Worm (Caenorhabditis elegans) whole organism, young adult: ENCODE data around the gene C27F2.9.

Experiments used
- B0019.2 ChIP-seq: fragments of 200-800 bp; sonication (Bioruptor generic); conservative IDR thresholded peaks from 2 replicates; pipeline ENCODE4 v1.3.6; 2022; ENCODE audit warnings: missing genetic modification reagents, missing genetic modification characterization, missing compliant biosample characterization
- C06A6.2 ChIP-seq: fragments of 200-800 bp; sonication (Bioruptor generic); conservative IDR thresholded peaks from 2 replicates; pipeline ENCODE4 v1.3.6; 2022; ENCODE audit warnings: missing genetic modification characterization, missing compliant biosample characterization
- C17E4.6 ChIP-seq: fragments of 200-800 bp; sonication (Bioruptor generic); IDR thresholded peaks from 2 replicates; pipeline ENCODE4 v1.3.6; 2022; ENCODE audit warnings: missing genetic modification reagents, missing genetic modification characterization, missing compliant biosample characterization
- D2030.7 ChIP-seq: fragments of 200-800 bp; sonication (Bioruptor generic); IDR thresholded peaks from 2 replicates; pipeline ENCODE4 v1.3.6; 2022; ENCODE audit warnings: missing genetic modification reagents, missing genetic modification characterization, missing compliant biosample characterization
- F10E7.11 ChIP-seq: sonication (generic microtip); optimal IDR thresholded peaks from 2 replicates; lab custom pipeline; 2017; ENCODE audit warnings: mild to moderate bottlenecking, missing genetic modification characterization, moderate library complexity, missing compliant biosample characterization
- F22D6.2 ChIP-seq: sonication (generic microtip); optimal IDR thresholded peaks from 2 replicates; lab custom pipeline; 2016; ENCODE audit warnings: mild to moderate bottlenecking, missing genetic modification characterization, missing compliant biosample characterization
- F23B12.7 ChIP-seq: sonication (generic microtip); optimal IDR thresholded peaks from 2 replicates; lab custom pipeline; 2017; ENCODE audit warnings: missing genetic modification characterization, mild to moderate bottlenecking, missing compliant biosample characterization, antibody characterized with exemption, moderate library complexity; ENCODE audit not compliant: insufficient read depth
- F33H1.4 ChIP-seq: fragments of 200-800 bp; sonication (Bioruptor generic); IDR thresholded peaks from 2 replicates; pipeline ENCODE4 v1.3.6; 2022; ENCODE audit warnings: missing genetic modification reagents, missing genetic modification characterization, missing compliant biosample characterization
- aptf-2 ChIP-seq: fragments of 200-800 bp; sonication (Bioruptor generic); conservative IDR thresholded peaks from 2 replicates; pipeline ENCODE4 v1.3.6; 2022; ENCODE audit warnings: missing genetic modification reagents, missing genetic modification characterization, missing compliant biosample characterization
- attf-5 ChIP-seq: fragments of 200-800 bp; sonication (Bioruptor generic); optimal IDR thresholded peaks from 2 replicates; lab custom pipeline; 2018; ENCODE audit warnings: mild to moderate bottlenecking, missing genetic modification characterization, missing compliant biosample characterization
- cebp-1 ChIP-seq, 2 experiments: fragments of 200-800 bp in 1 of 2; sonication (Bioruptor generic) in 1 of 2; sonication (generic microtip) in 1 of 2; IDR thresholded peaks in 1 of 2; optimal IDR thresholded peaks in 1 of 2; 2 replicates each; pipeline versions ENCODE4 v1.3.6 to Lab custom; 2017 to 2022; ENCODE audit warnings: missing compliant biosample characterization in 2 of 2, missing genetic modification characterization in 2 of 2, mild to moderate bottlenecking in 1 of 2, missing genetic modification reagents in 1 of 2, moderate library complexity in 1 of 2
- ceh-100 ChIP-seq: fragments of 200-800 bp; sonication (Bioruptor generic); IDR thresholded peaks from 2 replicates; pipeline ENCODE4 v1.3.6; 2022; ENCODE audit warnings: missing genetic modification reagents, missing genetic modification characterization, missing compliant biosample characterization
- ceh-91 ChIP-seq: fragments of 200-800 bp; sonication (Bioruptor generic); IDR thresholded peaks from 2 replicates; pipeline ENCODE4 v1.3.6; 2022; ENCODE audit warnings: missing genetic modification reagents, missing genetic modification characterization, missing compliant biosample characterization
- die-1 ChIP-seq: sonication (generic microtip); optimal IDR thresholded peaks from 2 replicates; lab custom pipeline; 2016; ENCODE audit warnings: missing genotype, mild to moderate bottlenecking, missing genetic modification characterization, missing compliant biosample characterization
- dpl-1 ChIP-seq: fragments of 150-350 bp; optimal IDR thresholded peaks from 2 replicates; lab custom pipeline; 2014; ENCODE audit warnings: missing biosample characterization, missing genetic modification reagents, missing genetic modification characterization
- efl-1 ChIP-seq: fragments of 150-350 bp; optimal IDR thresholded peaks from 2 replicates; lab custom pipeline; 2014; ENCODE audit warnings: missing biosample characterization, missing genetic modification reagents, missing genetic modification characterization
- ekl-4 ChIP-seq: fragments of 200-800 bp; sonication (Bioruptor generic); IDR thresholded peaks from 2 replicates; pipeline ENCODE4 v1.3.6; 2022; ENCODE audit warnings: missing genetic modification reagents, missing genetic modification characterization, missing compliant biosample characterization
- him-1 ChIP-seq: sonication (generic microtip); optimal IDR thresholded peaks from 2 replicates; lab custom pipeline; 2016; ENCODE audit warnings: missing genotype, missing genetic modification reagents, missing genetic modification characterization, missing compliant biosample characterization
- hlh-26 ChIP-seq: fragments of 200-800 bp; sonication (Bioruptor generic); conservative IDR thresholded peaks from 2 replicates; pipeline ENCODE4 v1.3.6; 2022; ENCODE audit warnings: missing genetic modification reagents, missing genetic modification characterization, missing compliant biosample characterization
- hmg-1.2 ChIP-seq: fragments of 200-800 bp; sonication (Bioruptor generic); IDR thresholded peaks from 2 replicates; pipeline ENCODE4 v1.3.6; 2022; ENCODE audit warnings: missing genetic modification reagents, missing genetic modification characterization, missing compliant biosample characterization
- hrde-1 ChIP-seq: sonication (generic microtip); optimal IDR thresholded peaks from 2 replicates; lab custom pipeline; 2016; ENCODE audit warnings: missing genetic modification characterization, mild to moderate bottlenecking, missing compliant biosample characterization, moderate library complexity, missing genotype, missing genetic modification reagents, borderline replicate concordance
- let-607 ChIP-seq, 2 experiments: fragments of 200-800 bp in 1 of 2; sonication (Bioruptor generic) in 1 of 2; sonication (generic microtip) in 1 of 2; optimal IDR thresholded peaks; 2 replicates each; lab custom pipeline; 2016 to 2018; ENCODE audit warnings: mild to moderate bottlenecking in 2 of 2, missing compliant biosample characterization in 2 of 2, missing genetic modification characterization in 2 of 2, moderate library complexity in 2 of 2, missing genotype in 1 of 2
- lin-35 ChIP-seq, 3 experiments: fragments of 150-350 bp in 2 of 3; sonication (generic microtip) in 1 of 3; optimal IDR thresholded peaks; 2 replicates each; lab custom pipeline; 2014 to 2018; ENCODE audit warnings: missing biosample characterization in 3 of 3, missing genetic modification characterization in 3 of 3, missing genetic modification reagents in 3 of 3
- lin-54 ChIP-seq: fragments of 200-800 bp; sonication (Bioruptor generic); optimal IDR thresholded peaks from 2 replicates; lab custom pipeline; 2018; ENCODE audit warnings: mild to moderate bottlenecking, missing genetic modification characterization, missing compliant biosample characterization
- lir-1 ChIP-seq: fragments of 200-800 bp; sonication (Bioruptor generic); conservative IDR thresholded peaks from 2 replicates; pipeline ENCODE4 v1.3.6; 2022; ENCODE audit warnings: missing genetic modification reagents, missing genetic modification characterization, missing compliant biosample characterization
- lsl-1 ChIP-seq: fragments of 200-800 bp; sonication (Bioruptor generic); optimal IDR thresholded peaks from 2 replicates; lab custom pipeline; 2018; ENCODE audit warnings: mild to moderate bottlenecking, missing genetic modification characterization, moderate library complexity, missing compliant biosample characterization
- madf-6 ChIP-seq: fragments of 200-800 bp; sonication (Bioruptor generic); IDR thresholded peaks from 2 replicates; pipeline ENCODE4 v1.3.6; 2022; ENCODE audit warnings: missing genetic modification reagents, missing genetic modification characterization, missing compliant biosample characterization
- mcd-1 ChIP-seq: fragments of 200-800 bp; sonication (Bioruptor generic); IDR thresholded peaks from 2 replicates; pipeline ENCODE4 v1.3.6; 2022; ENCODE audit warnings: missing genetic modification reagents, missing genetic modification characterization, missing compliant biosample characterization
- mel-28 ChIP-seq: sonication (generic microtip); optimal IDR thresholded peaks from 2 replicates; lab custom pipeline; 2016; ENCODE audit warnings: borderline replicate concordance, mild to moderate bottlenecking, missing genetic modification characterization, missing compliant biosample characterization
- nfya-2 ChIP-seq: fragments of 200-800 bp; sonication (Bioruptor generic); IDR thresholded peaks from 2 replicates; pipeline ENCODE4 v1.3.6; 2022; ENCODE audit warnings: missing genetic modification reagents, missing genetic modification characterization, missing compliant biosample characterization
- nfyb-1 ChIP-seq: fragments of 200-800 bp; sonication (Bioruptor generic); IDR thresholded peaks from 2 replicates; pipeline ENCODE4 v1.3.6; 2022; ENCODE audit warnings: missing genetic modification reagents, missing genetic modification characterization, missing compliant biosample characterization
- nhr-80 ChIP-seq: sonication (generic microtip); optimal IDR thresholded peaks from 2 replicates; lab custom pipeline; 2016; ENCODE audit warnings: missing genetic modification characterization, missing compliant biosample characterization
- rcor-1 ChIP-seq: fragments of 200-800 bp; sonication (Bioruptor generic); IDR thresholded peaks from 2 replicates; pipeline ENCODE4 v1.3.6; 2022; ENCODE audit warnings: missing genetic modification reagents, missing genetic modification characterization, missing compliant biosample characterization
- repo-1 ChIP-seq: sonication (generic microtip); optimal IDR thresholded peaks from 2 replicates; lab custom pipeline; 2017; ENCODE audit warnings: mild to moderate bottlenecking, missing genetic modification characterization, missing compliant biosample characterization
- snpc-1.1 ChIP-seq: sonication (generic microtip); optimal IDR thresholded peaks from 2 replicates; lab custom pipeline; 2017; ENCODE audit warnings: missing genetic modification characterization, mild to moderate bottlenecking, missing compliant biosample characterization, antibody characterized with exemption, moderate library complexity, missing genotype, missing genetic modification reagents; ENCODE audit not compliant: insufficient read depth
- snpc-1.3 ChIP-seq: sonication (generic microtip); optimal IDR thresholded peaks from 2 replicates; lab custom pipeline; 2017; ENCODE audit warnings: missing genetic modification characterization, mild to moderate bottlenecking, missing compliant biosample characterization, antibody characterized with exemption, moderate library complexity, missing genotype, missing genetic modification reagents; ENCODE audit not compliant: insufficient read depth
- snpc-3.4 ChIP-seq: sonication (generic microtip); optimal IDR thresholded peaks from 2 replicates; lab custom pipeline; 2017; ENCODE audit warnings: missing genetic modification characterization, mild to moderate bottlenecking, missing compliant biosample characterization, antibody characterized with exemption, moderate library complexity, missing genotype, missing genetic modification reagents
- tbp1 ChIP-seq: fragments of 200-800 bp; sonication (Bioruptor generic); optimal IDR thresholded peaks from 2 replicates; lab custom pipeline; 2018; ENCODE audit warnings: mild to moderate bottlenecking, missing genetic modification characterization, missing compliant biosample characterization
- ztf-28 ChIP-seq: fragments of 200-800 bp; sonication (Bioruptor generic); IDR thresholded peaks from 2 replicates; pipeline ENCODE4 v1.3.6; 2022; ENCODE audit warnings: missing genetic modification reagents, missing genetic modification characterization, missing compliant biosample characterization
- ztf-6 ChIP-seq: fragments of 200-800 bp; sonication (Bioruptor generic); IDR thresholded peaks from 2 replicates; pipeline ENCODE4 v1.3.6; 2022; ENCODE audit warnings: missing genetic modification reagents, missing genetic modification characterization, missing compliant biosample characterization

The C27F2.9 gene

DNA sequence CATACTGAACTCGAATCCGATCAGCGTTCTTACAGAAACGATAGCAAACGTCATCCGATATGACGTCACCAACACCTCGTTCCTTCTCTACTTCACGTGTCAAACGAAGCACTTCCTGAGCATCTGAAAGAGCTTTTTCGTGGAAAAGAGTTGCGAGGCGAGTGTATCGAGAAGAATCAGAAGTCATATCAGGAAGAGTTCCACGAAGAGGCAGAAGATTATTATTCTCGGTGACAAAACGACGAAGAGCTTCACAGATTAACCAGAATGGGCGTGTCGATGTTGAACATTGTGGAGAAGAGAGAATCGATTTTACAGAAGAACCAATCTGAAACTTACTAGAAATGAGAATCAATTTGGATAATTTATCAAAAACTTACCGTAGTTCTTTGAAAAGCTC, 43.9 kb downstream of the C27F2.9 start:
- no peak for TF ChIP-seq ztf-6 (GFP tag; lab: Robert Waterston, UW)
- no peak for TF ChIP-seq mel-28 (tag; lab: Kevin White, UChicago)
- no peak for TF ChIP-seq snpc-1.1 (tag; lab: Kevin White, UChicago)
- TF ChIP-seq nfyb-1 (GFP tag; lab: Robert Waterston, UW): no peak
- TF ChIP-seq snpc-3.4 (tag; lab: Kevin White, UChicago): no peak
- no peak for TF ChIP-seq F22D6.2 (tag; lab: Kevin White, UChicago)
- TF ChIP-seq rcor-1 (GFP tag; lab: Robert Waterston, UW): no peak
- no peak for TF ChIP-seq ekl-4 (GFP tag; lab: Robert Waterston, UW)
- TF ChIP-seq lin-35 (GFP tag; optimal IDR thresholded peaks at IDR 0.05; lab: Kevin White, UChicago): no peak
- no peak for TF ChIP-seq C06A6.2 (GFP tag; lab: Robert Waterston, UW)
- TF ChIP-seq snpc-1.3 (tag; lab: Kevin White, UChicago): no peak
- no peak for TF ChIP-seq him-1 (tag; lab: Kevin White, UChicago)
- TF ChIP-seq ceh-100 (GFP tag; lab: Robert Waterston, UW): no peak
- TF ChIP-seq hrde-1: no peak
- TF ChIP-seq die-1: no peak
- no peak for TF ChIP-seq F10E7.11
- no peak for TF ChIP-seq hlh-26
- TF ChIP-seq aptf-2 (GFP tag; lab: Robert Waterston, UW): no peak

DNA sequence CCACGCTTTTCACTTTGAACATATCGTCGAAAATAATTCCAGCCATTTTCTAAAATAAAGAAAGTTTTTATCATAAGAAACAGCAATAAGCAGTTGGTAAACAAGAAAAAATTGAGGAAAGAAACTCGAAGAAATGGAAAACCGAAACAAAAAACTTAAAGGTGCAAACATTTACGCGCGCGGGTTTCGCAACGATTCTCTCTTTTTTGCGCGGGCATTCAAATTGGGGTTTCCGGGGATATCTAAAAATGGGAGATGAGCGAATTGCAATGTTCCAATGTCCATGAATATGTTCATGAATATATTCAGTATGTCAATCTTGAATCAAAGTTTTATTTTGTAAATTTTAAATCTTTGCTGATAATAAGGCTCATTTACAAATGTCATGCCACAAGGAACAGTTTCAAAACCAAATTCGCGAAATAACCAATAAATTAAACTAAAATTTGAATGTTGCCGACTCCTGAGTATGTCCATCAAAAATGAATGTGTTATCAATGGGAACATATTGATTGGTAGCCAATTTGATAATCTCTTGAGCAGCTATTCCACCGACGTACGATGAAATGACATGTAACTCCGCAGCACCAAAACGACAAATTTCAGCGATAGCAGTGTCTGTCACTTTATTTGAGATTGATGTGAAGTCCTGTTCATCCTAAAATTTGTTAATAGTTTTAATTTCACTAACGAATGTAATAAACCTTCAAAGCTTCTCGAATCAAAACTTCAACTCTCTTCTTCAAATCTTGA, 44.7 kb downstream of the C27F2.9 start, which contains the start of gene rpb-8:
rpb-8 (minus strand) TSS at position 49 of the 753 bp plus-strand sequence.
- TF ChIP-seq nhr-80 (tag; lab: Kevin White, UChicago) (peak; percentile 76), ztf-28 (GFP tag; lab: Robert Waterston, UW) (peak; percentile 71; the same call in 1 of the 2 replicates), lir-1 (GFP tag; lab: Robert Waterston, UW) (no peak), F23B12.7 (tag; lab: Kevin White, UChicago) (peak; percentile 52), cebp-1 (GFP tag; IDR thresholded peaks at IDR 0.05; lab: Robert Waterston, UW) (no peak), cebp-1 (tag; optimal IDR thresholded peaks at IDR 0.05; lab: Kevin White, UChicago) (peak; percentile 80), efl-1 (GFP tag; lab: Kevin White, UChicago) (peak; percentile 70), lsl-1 (peak; percentile 13), nfya-2 (GFP tag; lab: Robert Waterston, UW) (no peak), repo-1 (tag; lab: Kevin White, UChicago) (no peak), snpc-3.4 (tag; lab: Kevin White, UChicago) (peak; percentile 29), B0019.2 (GFP tag; lab: Robert Waterston, UW) (no peak), let-607 (tag; optimal IDR thresholded peaks at IDR 0.05; lab: Kevin White, UChicago) (peak; percentile 85 to 96), dpl-1 (peak; percentile 78), F33H1.4 (peak; percentile 83), ceh-91 (GFP tag; lab: Robert Waterston, UW) (0 out of 2 replicates have a peak, but pooled peaks have one; percentile 14), tbp1 (GFP tag; lab: Kevin White, UChicago) (no peak), lin-54 (GFP tag; lab: Kevin White, UChicago) (peak; percentile 87), mcd-1 (GFP tag; lab: Robert Waterston, UW) (0 out of 2 replicates have a peak, but pooled peaks have one; percentile 30), D2030.7 (0 out of 2 replicates have a peak, but pooled peaks have one; percentile 17), hmg-1.2 (GFP tag; lab: Robert Waterston, UW) (peak; percentile 8; the same call in 1 of the 2 replicates), attf-5 (GFP tag; lab: Kevin White, UChicago) (peak; percentile 50), C17E4.6 (GFP tag; lab: Robert Waterston, UW) (no peak), madf-6 (peak; percentile 65; the same call in 1 of the 2 replicates), lin-35 (GFP tag; optimal IDR thresholded peaks at IDR 0.05; lab: Kevin White, UChicago) (peak in 1 of 3 experiments; percentile 72)
